Fruit fly (Drosophila melanogaster): Measurements from ENCODE around the gene CG9953.

Gene CG9953

DNA sequence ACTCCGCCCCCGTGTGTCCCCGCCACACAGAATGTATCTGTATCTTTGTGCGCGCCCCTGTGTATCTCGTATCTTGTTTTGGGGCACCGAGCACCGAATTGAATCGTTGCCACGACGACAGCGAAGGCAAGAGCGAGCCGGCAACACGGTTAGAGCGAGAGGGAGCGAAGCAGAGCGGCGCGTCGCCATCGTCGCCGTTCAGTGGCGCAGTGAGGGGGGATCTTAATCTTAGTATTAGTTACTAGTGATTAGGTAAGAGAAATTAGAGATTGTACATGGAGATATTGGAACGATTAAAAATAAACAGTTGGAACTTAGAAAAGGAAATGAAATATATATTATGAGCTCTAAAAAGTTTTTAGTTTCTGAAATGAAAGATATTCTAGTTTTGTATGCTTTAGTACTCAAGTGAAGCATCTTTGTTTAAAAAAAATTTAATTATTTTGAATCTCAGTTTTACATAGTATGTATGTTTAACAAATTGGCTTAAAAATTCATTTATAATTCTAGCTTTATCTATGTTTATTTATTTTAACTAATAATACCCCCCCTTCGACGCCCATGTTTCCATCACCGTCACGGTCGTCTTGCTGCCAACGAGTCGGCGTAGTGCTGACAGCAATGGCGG is 19.6 kb downstream of the CG9953 start (continued):
- TF ChIP-seq CG4404 (GFP tag; IDR thresholded peaks at IDR 0.05) (peak; percentile 85), Lpt (GFP tag; optimal IDR thresholded peaks at IDR 0.05) (no peak), CG9817 (tag; optimal IDR thresholded peaks at IDR 0.05) (peak; percentile 81), knrl (GFP tag; IDR thresholded peaks at IDR 0.05; ENCODE audit: partially characterized antibody) (no peak), bigmax (GFP tag; optimal IDR thresholded peaks at IDR 0.05) (no peak), CG9437 (GFP tag; optimal IDR thresholded peaks at IDR 0.05) (peak; percentile 92), CG31441 (GFP tag; IDR thresholded peaks at IDR 0.05) (peak; percentile 98), Atf6 (GFP tag; IDR thresholded peaks at IDR 0.05) (peak; percentile 74), HLH4C (GFP tag; IDR thresholded peaks at IDR 0.05; ENCODE audit: partially characterized antibody) (no peak), CG11695 (GFP tag; IDR thresholded peaks at IDR 0.05) (peak; percentile 90), CG13287 (GFP tag; IDR thresholded peaks at IDR 0.05; ENCODE audit: partially characterized antibody) (no peak; the same call in 1 of the 2 replicates), CG6689 (GFP tag; IDR thresholded peaks at IDR 0.05) (peak; percentile 94), MBD-R2 (GFP tag; IDR thresholded peaks at IDR 0.05) (peak; percentile 53; the same call in 1 of the 2 replicates), Trl (optimal IDR thresholded peaks at IDR 0.05) (no peak), Trl (GFP tag; optimal IDR thresholded peaks at IDR 0.05) (peak; percentile 72), CG32532 (GFP tag; IDR thresholded peaks at IDR 0.05) (peak; percentile 82), CG1024 (GFP tag; IDR thresholded peaks at IDR 0.05) (peak; percentile 37), CG18476 (GFP tag; optimal IDR thresholded peaks at IDR 0.05) (peak; percentile 90), usp (GFP tag; optimal IDR thresholded peaks at IDR 0.05) (no peak), yki (optimal IDR thresholded peaks at IDR 0.05) (no peak), zfh1 (GFP tag; IDR thresholded peaks at IDR 0.05) (peak; percentile 78; the same call in 2 of the 3 replicates), CG34376 (GFP tag; optimal IDR thresholded peaks at IDR 0.05) (peak; percentile 88), nom (GFP tag; optimal IDR thresholded peaks at IDR 0.05) (peak; percentile 69), CG16815 (GFP tag; optimal IDR thresholded peaks at IDR 0.05) (peak; percentile 92), CG8089 (GFP tag; optimal IDR thresholded peaks at IDR 0.05) (peak; percentile 53), Tbp (GFP tag; optimal IDR thresholded peaks at IDR 0.05) (no peak), Atf3 (GFP tag; optimal IDR thresholded peaks at IDR 0.05) (peak; percentile 62), Hmr (GFP tag; optimal IDR thresholded peaks at IDR 0.05) (peak; percentile 91), CG10462 (GFP tag; optimal IDR thresholded peaks at IDR 0.05) (peak; percentile 68), hb (GFP tag; IDR thresholded peaks at IDR 0.05; ENCODE audit: partially characterized antibody) (no peak), B-H1 (GFP tag; IDR thresholded peaks at IDR 0.05) (peak; percentile 68), CG14965 (GFP tag; optimal IDR thresholded peaks at IDR 0.05; ENCODE audit: borderline replicate concordance) (peak; percentile 13), odd (GFP tag; optimal IDR thresholded peaks at IDR 0.05) (peak; percentile 94), tx (GFP tag; optimal IDR thresholded peaks at IDR 0.05) (peak; percentile 37), Dad (GFP tag; optimal IDR thresholded peaks at IDR 0.05) (peak; percentile 60), Nf-YA (GFP tag; IDR thresholded peaks at IDR 0.05) (peak; percentile 82), CG12299 (tag; optimal IDR thresholded peaks at IDR 0.05) (peak; percentile 58), CG14014 (GFP tag; IDR thresholded peaks at IDR 0.05) (peak; percentile 51; the same call in 1 of the 2 replicates), CG14441 (GFP tag; IDR thresholded peaks at IDR 0.05) (peak; percentile 79), ttk (GFP tag; IDR thresholded peaks at IDR 0.05) (peak; percentile 77), fru (optimal IDR thresholded peaks at IDR 0.05) (no peak), CG13894 (tag; optimal IDR thresholded peaks at IDR 0.05) (peak; percentile 77), eyg (GFP tag; optimal IDR thresholded peaks at IDR 0.05) (peak; percentile 51), CG4617 (GFP tag; optimal IDR thresholded peaks at IDR 0.05; ENCODE audit: borderline replicate concordance) (peak; percentile 46), CG32772 (GFP tag; IDR thresholded peaks at IDR 0.05) (peak; percentile 79), sens-2 (GFP tag; IDR thresholded peaks at IDR 0.05) (no peak), ase (GFP tag; IDR thresholded peaks at IDR 0.05) (peak; percentile 65), CG14667 (GFP tag; IDR thresholded peaks at IDR 0.05) (peak; percentile 88), Lim3 (GFP tag; IDR thresholded peaks at IDR 0.05) (no peak; the same call in 1 of the 2 replicates), dysf (GFP tag; IDR thresholded peaks at IDR 0.05) (peak; percentile 94), CG15269 (tag; optimal IDR thresholded peaks at IDR 0.05) (peak; percentile 90), HmgD (GFP tag; optimal IDR thresholded peaks at IDR 0.05) (no peak)

Measured in whole organism, embryonic.